Fruit fly (Drosophila melanogaster): ENCODE measurements around the gene CG8128.

The CG8128 gene

DNA sequence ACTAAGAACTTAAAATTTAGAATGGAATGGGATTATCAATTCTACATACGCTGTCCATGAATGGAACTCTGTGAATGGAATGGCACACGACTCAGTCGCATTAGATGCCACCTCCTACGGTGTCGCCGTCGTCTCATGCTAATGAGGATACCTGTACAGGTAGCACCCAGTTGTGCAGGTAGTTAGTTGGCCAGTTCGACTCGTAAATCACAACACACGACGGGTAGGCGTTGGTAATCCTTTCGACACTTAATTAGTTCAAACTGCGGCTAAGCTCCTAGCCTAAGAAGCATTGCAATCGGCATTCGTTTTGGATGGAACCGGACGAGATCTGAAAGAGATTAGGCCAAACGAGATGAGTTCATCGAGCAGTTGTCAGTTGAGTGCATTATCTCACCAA, 12.9 kb upstream of the CG8128 start:
- TF ChIP-seq Sox14 (GFP tag; optimal IDR thresholded peaks at IDR 0.05) (no peak), CG7368 (GFP tag; optimal IDR thresholded peaks at IDR 0.05) (no peak), CG6854 (GFP tag; optimal IDR thresholded peaks at IDR 0.05) (no peak), Ets21C (GFP tag; optimal IDR thresholded peaks at IDR 0.05) (no peak), CG31627 (GFP tag; optimal IDR thresholded peaks at IDR 0.05) (no peak), Ets96B (tag; optimal IDR thresholded peaks at IDR 0.05) (no peak), Eip78C (GFP tag) (no peak), dac (GFP tag; optimal IDR thresholded peaks at IDR 0.05) (no peak), esn (GFP tag; optimal IDR thresholded peaks at IDR 0.05) (no peak)

- TF ChIP-seq vri (GFP tag; optimal IDR thresholded peaks at IDR 0.05) = no peak
- no peak for TF ChIP-seq cyc (GFP tag; optimal IDR thresholded peaks at IDR 0.05)
- TF ChIP-seq acj6 (GFP tag; optimal IDR thresholded peaks at IDR 0.05) = no peak
- no peak for TF ChIP-seq CG11762 (GFP tag; optimal IDR thresholded peaks at IDR 0.05; ENCODE audit: insufficient read depth)
- no peak for TF ChIP-seq fd85E (GFP tag; optimal IDR thresholded peaks at IDR 0.05)
- TF ChIP-seq Eip93F (GFP tag; optimal IDR thresholded peaks at IDR 0.05) = no peak
- no peak for TF ChIP-seq Hr38 (GFP tag; optimal IDR thresholded peaks at IDR 0.05)
- no peak for TF ChIP-seq svp (GFP tag)
- TF ChIP-seq eg (GFP tag; IDR thresholded peaks at IDR 0.05) = no peak
- no peak for TF ChIP-seq Met (GFP tag; optimal IDR thresholded peaks at IDR 0.05)
- no peak for TF ChIP-seq CG11902 (GFP tag; optimal IDR thresholded peaks at IDR 0.05)
- no peak for TF ChIP-seq topi (GFP tag; optimal IDR thresholded peaks at IDR 0.05)
- TF ChIP-seq CG6163 (GFP tag; IDR thresholded peaks at IDR 0.05) = no peak
- no peak for TF ChIP-seq CG6792 (GFP tag; optimal IDR thresholded peaks at IDR 0.05)
These were observed 8.5 kb upstream of the CG8128 start, which contains the start of gene CG15599 for dm6 chrX:15688757-15689156. TSS of gene CG15599 (minus strand) at chrX:15688857.

DNA sequence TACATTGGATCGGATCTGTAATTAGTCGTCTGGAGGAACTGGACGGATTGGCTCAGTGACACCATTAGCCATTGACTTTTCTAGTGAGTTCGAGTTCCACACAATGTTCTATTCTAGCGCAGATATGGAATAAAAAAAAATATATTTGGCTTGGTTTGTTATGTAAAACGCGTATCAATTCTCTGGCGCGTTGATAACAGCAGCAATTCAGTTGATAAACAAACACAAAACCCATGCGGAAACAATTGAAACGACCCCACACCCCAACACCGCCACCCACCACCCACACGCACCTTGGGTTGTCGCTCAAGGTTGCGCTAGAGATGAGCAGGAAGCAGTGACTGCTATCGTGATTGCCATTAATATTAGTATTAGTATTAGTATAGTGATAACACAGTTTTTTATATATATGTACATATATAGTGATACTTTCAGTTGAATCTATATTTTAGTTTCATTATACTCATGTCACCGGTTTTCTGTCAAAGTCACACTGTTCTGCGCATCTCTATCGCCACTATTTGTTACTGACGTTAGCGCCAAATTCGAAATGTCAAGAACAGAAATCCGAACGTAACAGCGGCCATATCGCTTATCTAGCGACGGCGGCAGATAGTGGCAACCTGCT, 401 bp downstream of the CG8128 start:
- peak; percentile 94 for TF ChIP-seq CG6163 (GFP tag; IDR thresholded peaks at IDR 0.05)
- peak; percentile 86 for TF ChIP-seq Ets96B (tag; optimal IDR thresholded peaks at IDR 0.05)
- peak; percentile 83 for TF ChIP-seq CG10669 (GFP tag; optimal IDR thresholded peaks at IDR 0.05)
- peak; percentile 73 for TF ChIP-seq Eip75B (GFP tag; optimal IDR thresholded peaks at IDR 0.05)
- TF ChIP-seq CG11294 (GFP tag; IDR thresholded peaks at IDR 0.05) = peak; percentile 88
- peak; percentile 78 for TF ChIP-seq CG34406 (GFP tag; optimal IDR thresholded peaks at IDR 0.05)
- TF ChIP-seq CG3032 (tag; optimal IDR thresholded peaks at IDR 0.05) = peak; percentile 86
- peak; percentile 76 for TF ChIP-seq CG1621 (tag; optimal IDR thresholded peaks at IDR 0.05)
- TF ChIP-seq CG6854 (GFP tag; optimal IDR thresholded peaks at IDR 0.05) = peak; percentile 48
- no peak for TF ChIP-seq fd85E (GFP tag; optimal IDR thresholded peaks at IDR 0.05)
- TF ChIP-seq Hr39 (GFP tag; optimal IDR thresholded peaks at IDR 0.05) = peak; percentile 72
- TF ChIP-seq CG6792 (GFP tag; optimal IDR thresholded peaks at IDR 0.05) = peak; percentile 83
- peak; percentile 86 for TF ChIP-seq OdsH (GFP tag; optimal IDR thresholded peaks at IDR 0.05)
- TF ChIP-seq Hr38 (GFP tag; optimal IDR thresholded peaks at IDR 0.05) = no peak
- TF ChIP-seq CG9139 (GFP tag; optimal IDR thresholded peaks at IDR 0.05) = peak; percentile 71
- peak; percentile 75 for TF ChIP-seq net (GFP tag; optimal IDR thresholded peaks at IDR 0.05)
- peak; percentile 93 for TF ChIP-seq eg (GFP tag; IDR thresholded peaks at IDR 0.05)
- TF ChIP-seq ss (GFP tag; optimal IDR thresholded peaks at IDR 0.05) = peak; percentile 82 to 84
- TF ChIP-seq CG10631 (GFP tag; optimal IDR thresholded peaks at IDR 0.05) = peak; percentile 90
- TF ChIP-seq Smox (GFP tag; optimal IDR thresholded peaks at IDR 0.05) = peak; percentile 75
- TF ChIP-seq Blimp-1 (GFP tag; optimal IDR thresholded peaks at IDR 0.05) = peak; percentile 66
- TF ChIP-seq svp (GFP tag) = peak; percentile 86
- TF ChIP-seq salr (GFP tag; optimal IDR thresholded peaks at IDR 0.05) = peak; percentile 53 to 57
- peak; percentile 79 for TF ChIP-seq cyc (GFP tag; optimal IDR thresholded peaks at IDR 0.05)
- TF ChIP-seq CG4318 (GFP tag; optimal IDR thresholded peaks at IDR 0.05) = peak; percentile 79
- peak; percentile 68 for TF ChIP-seq Sox14 (GFP tag; optimal IDR thresholded peaks at IDR 0.05)
- peak; percentile 73 for TF ChIP-seq topi (GFP tag; optimal IDR thresholded peaks at IDR 0.05)
- TF ChIP-seq CG11902 (GFP tag; optimal IDR thresholded peaks at IDR 0.05) = peak; percentile 78
- peak; percentile 79 for TF ChIP-seq CG8632 (GFP tag; optimal IDR thresholded peaks at IDR 0.05)
- TF ChIP-seq Ets21C (GFP tag; optimal IDR thresholded peaks at IDR 0.05) = peak; percentile 59
- peak; percentile 89 for TF ChIP-seq Gug (GFP tag; IDR thresholded peaks at IDR 0.05)
- peak; percentile 76 for TF ChIP-seq CG7368 (GFP tag; optimal IDR thresholded peaks at IDR 0.05)
- peak; percentile 84 for TF ChIP-seq acj6 (GFP tag; optimal IDR thresholded peaks at IDR 0.05)
- peak; percentile 78 for TF ChIP-seq CG6808 (GFP tag; optimal IDR thresholded peaks at IDR 0.05)
- TF ChIP-seq Lpt (GFP tag; optimal IDR thresholded peaks at IDR 0.05) = peak; percentile 86
- TF ChIP-seq vri (GFP tag; optimal IDR thresholded peaks at IDR 0.05) = peak; percentile 82
- peak; percentile 89 for TF ChIP-seq fkh (GFP tag; optimal IDR thresholded peaks at IDR 0.05)
- TF ChIP-seq Eip78C (GFP tag) = peak; percentile 93
- TF ChIP-seq Met (GFP tag; optimal IDR thresholded peaks at IDR 0.05) = peak; percentile 82
- no peak for TF ChIP-seq CG16779 (tag; optimal IDR thresholded peaks at IDR 0.05)
